Worm (Caenorhabditis elegans) whole organism, mixed stage, embryonic: ENCODE data around the gene gcy-34.

Experiments used
- M03D4.4 ChIP-seq: sonication (generic microtip); optimal IDR thresholded peaks from 2 replicates; lab custom pipeline; 2017; ENCODE audit warnings: mild to moderate bottlenecking, missing genetic modification characterization, missing compliant biosample characterization
- bed-3 ChIP-seq: fragments of 200-800 bp; sonication (Bioruptor generic); optimal IDR thresholded peaks from 3 replicates; lab custom pipeline; 2018; ENCODE audit warnings: mild to moderate bottlenecking, missing genetic modification characterization, moderate library complexity, missing compliant biosample characterization
- blmp-1 ChIP-seq: fragments of 150-350 bp; optimal IDR thresholded peaks from 2 replicates; lab custom pipeline; 2014; ENCODE audit warnings: missing biosample characterization, missing genetic modification characterization
- ceh-39 ChIP-seq: fragments of 150-350 bp; optimal IDR thresholded peaks from 2 replicates; lab custom pipeline; 2014; ENCODE audit warnings: missing biosample characterization, missing genetic modification characterization
- ceh-43 ChIP-seq: fragments of 200-800 bp; sonication (Bioruptor generic); optimal IDR thresholded peaks from 2 replicates; lab custom pipeline; 2018; ENCODE audit warnings: mild to moderate bottlenecking, missing genetic modification characterization, moderate library complexity, missing compliant biosample characterization
- ceh-83 ChIP-seq: fragments of 200-800 bp; sonication (Bioruptor generic); optimal IDR thresholded peaks from 2 replicates; lab custom pipeline; 2018; ENCODE audit warnings: mild to moderate bottlenecking, missing genetic modification characterization, missing compliant biosample characterization
- ces-1 ChIP-seq: fragments of 150-350 bp; optimal IDR thresholded peaks from 2 replicates; lab custom pipeline; 2014; ENCODE audit warnings: missing biosample characterization, missing genetic modification reagents, missing genetic modification characterization
- cnd-1 ChIP-seq: fragments of 200-800 bp; sonication (Bioruptor generic); optimal IDR thresholded peaks from 2 replicates; lab custom pipeline; 2018; ENCODE audit warnings: mild to moderate bottlenecking, missing genetic modification characterization, missing compliant biosample characterization
- drap-1 ChIP-seq: fragments of 200-800 bp; sonication (Bioruptor generic); optimal IDR thresholded peaks from 3 replicates; lab custom pipeline; 2018; ENCODE audit warnings: mild to moderate bottlenecking, missing genetic modification characterization, missing compliant biosample characterization
- elt-1 ChIP-seq: sonication (generic microtip); optimal IDR thresholded peaks from 2 replicates; lab custom pipeline; 2017; ENCODE audit warnings: missing genetic modification characterization, mild to moderate bottlenecking, missing compliant biosample characterization, antibody characterized with exemption, moderate library complexity, borderline replicate concordance; ENCODE audit not compliant: insufficient read depth
- flh-1 ChIP-seq: fragments of 200-800 bp; sonication (Bioruptor generic); optimal IDR thresholded peaks from 2 replicates; lab custom pipeline; 2018; ENCODE audit warnings: mild to moderate bottlenecking, missing genetic modification characterization, moderate library complexity, missing compliant biosample characterization
- ham-2 ChIP-seq: fragments of 200-800 bp; sonication (Bioruptor generic); optimal IDR thresholded peaks from 2 replicates; lab custom pipeline; 2018; ENCODE audit warnings: mild to moderate bottlenecking, missing genetic modification characterization, missing compliant biosample characterization
- hlh-1 ChIP-seq: fragments of 150-350 bp; optimal IDR thresholded peaks from 2 replicates; lab custom pipeline; 2014; ENCODE audit warnings: missing biosample characterization, missing genetic modification reagents, missing genetic modification characterization
- lin-13 ChIP-seq: fragments of 150-350 bp; optimal IDR thresholded peaks from 2 replicates; lab custom pipeline; 2014; ENCODE audit warnings: missing biosample characterization, missing genetic modification characterization
- lin-32 ChIP-seq: fragments of 200-800 bp; sonication (Bioruptor generic); optimal IDR thresholded peaks from 2 replicates; lab custom pipeline; 2018; ENCODE audit warnings: mild to moderate bottlenecking, missing genetic modification characterization, missing compliant biosample characterization
- lsy-2 ChIP-seq: fragments of 150-350 bp; optimal IDR thresholded peaks from 2 replicates; lab custom pipeline; 2014; ENCODE audit warnings: missing biosample characterization, missing genetic modification characterization
- mls-2 ChIP-seq: sonication (generic microtip); optimal IDR thresholded peaks from 2 replicates; lab custom pipeline; 2016; ENCODE audit warnings: mild to moderate bottlenecking, missing genetic modification characterization, moderate library complexity, missing compliant biosample characterization
- nhr-12 ChIP-seq: fragments of 150-350 bp; optimal IDR thresholded peaks from 2 replicates; lab custom pipeline; 2014; ENCODE audit warnings: missing biosample characterization, missing genetic modification characterization
- nhr-237 ChIP-seq: fragments of 150-350 bp; optimal IDR thresholded peaks from 2 replicates; lab custom pipeline; 2014; ENCODE audit warnings: missing biosample characterization, missing genetic modification characterization
- nhr-28 ChIP-seq: fragments of 150-350 bp; optimal IDR thresholded peaks from 2 replicates; lab custom pipeline; 2014; ENCODE audit warnings: missing biosample characterization, missing genetic modification characterization
- pha-4 ChIP-seq: fragments of 150-350 bp; optimal IDR thresholded peaks from 2 replicates; lab custom pipeline; 2018; ENCODE audit warnings: missing biosample characterization, missing genetic modification reagents, missing genetic modification characterization
- sem-2 ChIP-seq: fragments of 200-800 bp; sonication (Bioruptor generic); optimal IDR thresholded peaks from 2 replicates; lab custom pipeline; 2018; ENCODE audit warnings: mild to moderate bottlenecking, missing genetic modification characterization, missing compliant biosample characterization
- snpc-4 ChIP-seq: fragments of 150-350 bp; optimal IDR thresholded peaks from 2 replicates; lab custom pipeline; 2014; ENCODE audit warnings: missing biosample characterization, missing genetic modification characterization
- tbx-8 ChIP-seq: fragments of 200-800 bp; sonication (Bioruptor generic); optimal IDR thresholded peaks from 2 replicates; lab custom pipeline; 2018; ENCODE audit warnings: mild to moderate bottlenecking, missing genetic modification characterization, moderate library complexity, missing compliant biosample characterization
- unc-120 ChIP-seq: sonication (generic microtip); optimal IDR thresholded peaks from 2 replicates; lab custom pipeline; 2017; ENCODE audit warnings: missing genetic modification characterization, missing compliant biosample characterization; ENCODE audit not compliant: poor library complexity, severe bottlenecking
- unc-39 ChIP-seq: fragments of 150-350 bp; optimal IDR thresholded peaks from 2 replicates; lab custom pipeline; 2014; ENCODE audit warnings: missing biosample characterization, missing genetic modification characterization
- unc-62 ChIP-seq: fragments of 150-350 bp; optimal IDR thresholded peaks from 2 replicates; lab custom pipeline; 2014; ENCODE audit warnings: missing biosample characterization, missing genetic modification reagents, missing genetic modification characterization
- zip-8 ChIP-seq: fragments of 150-350 bp; optimal IDR thresholded peaks from 2 replicates; lab custom pipeline; 2014; ENCODE audit warnings: missing biosample characterization, missing genetic modification characterization
- ztf-11 ChIP-seq: fragments of 150-350 bp; optimal IDR thresholded peaks from 2 replicates; lab custom pipeline; 2014; ENCODE audit warnings: missing biosample characterization, missing genetic modification characterization

The gcy-34 gene

DNA sequence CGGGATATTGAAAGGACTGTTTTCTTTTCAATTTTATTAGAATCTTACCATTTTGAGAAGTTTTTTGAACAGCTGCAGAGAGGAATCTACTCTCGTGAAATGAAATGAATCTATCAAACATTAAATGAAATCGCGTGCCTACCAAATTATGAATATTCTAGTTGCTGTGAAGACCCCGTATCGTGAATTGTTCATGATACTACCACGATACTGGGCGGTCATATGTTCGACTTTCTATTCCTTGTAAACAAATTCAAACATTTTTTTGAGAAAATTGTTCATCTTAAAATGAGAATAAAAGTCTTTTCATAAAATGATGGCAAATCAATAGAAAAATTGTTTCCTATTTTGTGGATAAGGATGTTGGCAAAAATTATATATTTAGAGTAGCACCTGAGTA, at the start of gene gcy-34:
Gene gcy-34, minus strand, starts transcription at position 101 of the 400 bp plus-strand sequence.
- TF ChIP-seq snpc-4 (tag; lab: Kevin White, UChicago) (no peak), lin-13 (tag; lab: Kevin White, UChicago) (no peak), unc-120 (no peak)

ce11 chrV:13432364-13432763, 46.7 kb upstream of the gcy-34 start, which contains the start of gene srd-17:
TSS of gene srd-17 (minus strand) at chrV:13432714.
- peak; percentile 37 for TF ChIP-seq nhr-12 (tag; lab: Kevin White, UChicago)
- TF ChIP-seq drap-1 (GFP tag; lab: Kevin White, UChicago) = no peak

- TF ChIP-seq ham-2 (GFP tag; lab: Kevin White, UChicago) (no peak), bed-3 (GFP tag; lab: Kevin White, UChicago) (no peak)
These were observed 43.0 kb upstream of the gcy-34 start, which contains the start of gene srd-19 for ce11 chrV:13428660-13429059. TSS of gene srd-19 (minus strand) at chrV:13428760.

DNA sequence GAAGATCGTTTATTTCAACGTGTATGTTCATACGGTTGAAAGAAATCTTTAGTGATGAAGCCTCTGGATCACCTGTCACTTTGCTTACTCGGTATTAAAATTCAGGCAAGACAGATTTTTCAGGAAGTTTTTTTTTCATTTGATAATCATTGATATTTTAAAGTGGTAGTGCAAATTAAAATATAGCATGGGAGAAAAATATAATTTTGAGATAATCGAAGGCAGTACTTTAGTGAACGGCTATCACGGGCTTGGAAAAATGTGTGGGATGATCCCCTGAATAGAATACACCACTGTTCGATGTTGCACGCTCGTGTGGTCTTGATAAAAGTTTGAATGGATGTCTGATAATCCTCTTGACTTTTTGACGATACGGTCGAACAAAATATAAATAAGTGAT, 41.7 kb upstream of the gcy-34 start:
- TF ChIP-seq ceh-43 (GFP tag; lab: Kevin White, UChicago) (no peak), M03D4.4 (tag; lab: Kevin White, UChicago) (no peak)

ce11 chrV:13426764-13427163, 41.1 kb upstream of the gcy-34 start, which contains the start of gene srd-18:
TSS of gene srd-18 (minus strand) at chrV:13426864.
- TF ChIP-seq lsy-2 (no peak), ceh-83 (GFP tag; lab: Kevin White, UChicago) (no peak), blmp-1 (no peak), zip-8 (tag; lab: Kevin White, UChicago) (no peak), ceh-43 (GFP tag; lab: Kevin White, UChicago) (no peak), nhr-12 (tag; lab: Kevin White, UChicago) (no peak)

ce11 chrV:13423608-13424007, 37.9 kb upstream of the gcy-34 start, which contains the start of gene srv-10:
TSS of gene srv-10 (plus strand) at chrV:13423908.
- TF ChIP-seq lsy-2 (no peak), unc-39 (tag; lab: Kevin White, UChicago) (no peak), mls-2 (no peak), ceh-43 (GFP tag; lab: Kevin White, UChicago) (no peak), hlh-1 (tag; lab: Kevin White, UChicago) (no peak), nhr-12 (tag; lab: Kevin White, UChicago) (no peak), lin-32 (GFP tag; lab: Kevin White, UChicago) (no peak), ceh-83 (GFP tag; lab: Kevin White, UChicago) (no peak), sem-2 (GFP tag; lab: Kevin White, UChicago) (no peak), unc-62 (no peak), unc-120 (no peak), snpc-4 (tag; lab: Kevin White, UChicago) (no peak), blmp-1 (no peak), ztf-11 (tag; lab: Kevin White, UChicago) (no peak), nhr-237 (tag; lab: Kevin White, UChicago) (no peak), ceh-39 (tag; lab: Kevin White, UChicago) (no peak), cnd-1 (tag; lab: Kevin White, UChicago) (no peak), zip-8 (tag; lab: Kevin White, UChicago) (no peak), drap-1 (GFP tag; lab: Kevin White, UChicago) (no peak), nhr-28 (tag; lab: Kevin White, UChicago) (no peak)

DNA sequence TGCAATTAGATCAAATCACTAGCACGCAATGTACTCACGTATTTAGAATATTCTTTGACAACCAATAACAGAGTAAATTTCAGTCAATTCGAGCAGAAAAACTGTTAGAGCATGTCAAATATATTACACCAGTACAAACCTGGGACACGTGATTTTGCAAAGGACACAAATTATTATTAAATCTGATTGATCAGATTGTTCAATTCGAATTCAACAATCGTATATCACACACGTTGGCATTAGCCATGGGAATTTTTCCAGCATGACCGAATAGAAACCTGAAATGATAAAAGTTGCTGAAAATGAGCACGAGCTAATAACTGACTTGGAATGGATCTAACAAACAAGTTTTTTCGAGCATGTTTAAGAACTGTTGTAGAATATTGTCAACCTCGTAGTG, 37.3 kb upstream of the gcy-34 start, which contains the start of gene srv-9:
Gene srv-9, minus strand, starts transcription at position 101 of the 400 bp plus-strand sequence.
- TF ChIP-seq elt-1 (tag; lab: Kevin White, UChicago) = no peak
- TF ChIP-seq cnd-1 (tag; lab: Kevin White, UChicago) = no peak
- no peak for TF ChIP-seq unc-120
- no peak for TF ChIP-seq nhr-237 (tag; lab: Kevin White, UChicago)
- TF ChIP-seq pha-4 (tag; lab: Kevin White, UChicago) = no peak
- no peak for TF ChIP-seq nhr-12 (tag; lab: Kevin White, UChicago)
- no peak for TF ChIP-seq flh-1 (GFP tag; lab: Kevin White, UChicago)
- TF ChIP-seq ces-1 (GFP tag; lab: Kevin White, UChicago) = no peak
- TF ChIP-seq mls-2 = no peak
- no peak for TF ChIP-seq M03D4.4 (tag; lab: Kevin White, UChicago)
- TF ChIP-seq sem-2 (GFP tag; lab: Kevin White, UChicago) = no peak
- TF ChIP-seq tbx-8 (GFP tag; lab: Kevin White, UChicago) = no peak
- TF ChIP-seq blmp-1 = no peak
- no peak for TF ChIP-seq ceh-39 (tag; lab: Kevin White, UChicago)
- no peak for TF ChIP-seq unc-62
- TF ChIP-seq drap-1 (GFP tag; lab: Kevin White, UChicago) = no peak
- no peak for TF ChIP-seq lsy-2
